Worm (Caenorhabditis elegans) whole organism, L2 larva: ENCODE results near the gene col-170.

Source experiments
- alr-1 ChIP-seq: fragments of 150-350 bp; optimal IDR thresholded peaks from 2 replicates; lab custom pipeline; 2014; ENCODE audit warnings: missing biosample characterization, missing genetic modification characterization
- nhr-10 ChIP-seq: sonication (generic microtip); optimal IDR thresholded peaks from 2 replicates; lab custom pipeline; 2017; ENCODE audit warnings: missing biosample characterization, missing genetic modification characterization
- nhr-12 ChIP-seq: fragments of 150-350 bp; optimal IDR thresholded peaks from 2 replicates; lab custom pipeline; 2014; ENCODE audit warnings: missing biosample characterization, missing genetic modification characterization
- unc-62 ChIP-seq: fragments of 150-350 bp; optimal IDR thresholded peaks from 2 replicates; lab custom pipeline; 2014; ENCODE audit warnings: missing biosample characterization, missing genetic modification reagents, missing genetic modification characterization
- ztf-11 ChIP-seq: sonication (generic microtip); optimal IDR thresholded peaks from 2 replicates; lab custom pipeline; 2017; ENCODE audit warnings: missing biosample characterization, missing genetic modification characterization

DNA sequence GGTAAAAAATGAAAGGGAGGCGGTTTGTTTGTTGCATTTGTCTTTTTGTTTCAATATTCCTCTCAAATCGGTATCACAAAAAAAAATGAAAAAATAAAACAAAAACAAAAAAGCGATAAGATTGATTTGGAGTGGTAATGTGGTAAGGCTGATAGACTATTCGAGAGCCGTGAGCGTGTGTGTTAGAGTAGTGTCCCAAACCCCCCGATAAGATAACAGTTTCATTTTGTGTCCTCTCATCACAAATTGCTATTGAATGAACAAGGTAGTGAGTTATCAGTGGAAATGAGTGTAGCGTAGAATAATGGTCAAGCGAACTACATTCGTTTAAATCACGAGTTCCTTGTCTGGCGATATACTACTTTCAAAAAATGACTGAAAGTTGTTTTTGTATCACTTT, 6.9 kb downstream of the col-170 start:
- TF ChIP-seq ztf-11 (tag; lab: Kevin White, UChicago) (no peak), nhr-12 (tag; lab: Kevin White, UChicago) (no peak), alr-1 (tag; lab: Kevin White, UChicago) (no peak), nhr-10 (tag; lab: Kevin White, UChicago) (no peak), unc-62 (GFP tag; lab: Kevin White, UChicago) (no peak)
